Fruit fly (Drosophila melanogaster): Measurements from ENCODE around the gene Pgant2.
A peak's percentile ranks its signal among the peaks of the same experiment; 100 is the strongest.

dm6 chr2L:3356193-3356645 lies 70.3 kb downstream of the Pgant2 start:
- TF ChIP-seq CG11617 (GFP tag; optimal IDR thresholded peaks at IDR 0.05) (no peak), toe (GFP tag; optimal IDR thresholded peaks at IDR 0.05) (no peak), cic (GFP tag; optimal IDR thresholded peaks at IDR 0.05) (no peak), CG1620 (GFP tag; optimal IDR thresholded peaks at IDR 0.05) (no peak), Hr96 (GFP tag; optimal IDR thresholded peaks at IDR 0.05) (no peak), CG7101 (tag; optimal IDR thresholded peaks at IDR 0.05) (no peak), CG7045 (GFP tag; optimal IDR thresholded peaks at IDR 0.05) (no peak), Crg-1 (GFP tag; optimal IDR thresholded peaks at IDR 0.05) (no peak), Mnt (GFP tag; optimal IDR thresholded peaks at IDR 0.05) (no peak), kay (GFP tag; ENCODE audit: borderline replicate concordance) (peak; percentile 83), cnc (optimal IDR thresholded peaks at IDR 0.05) (no peak), CG33017 (tag; optimal IDR thresholded peaks at IDR 0.05) (no peak), CG12768 (GFP tag; optimal IDR thresholded peaks at IDR 0.05) (no peak)

All from whole organism, adult.